Worm (Caenorhabditis elegans): ENCODE data around the gene C05C8.8.
A peak's percentile ranks its signal among the peaks of the same experiment; 100 is the strongest.
"Not testable (repeated sequence)": the region's sequence is repeated elsewhere in the genome, so short reads cannot be mapped to it uniquely, and the experiment has no call there.

The C05C8.8 gene

DNA sequence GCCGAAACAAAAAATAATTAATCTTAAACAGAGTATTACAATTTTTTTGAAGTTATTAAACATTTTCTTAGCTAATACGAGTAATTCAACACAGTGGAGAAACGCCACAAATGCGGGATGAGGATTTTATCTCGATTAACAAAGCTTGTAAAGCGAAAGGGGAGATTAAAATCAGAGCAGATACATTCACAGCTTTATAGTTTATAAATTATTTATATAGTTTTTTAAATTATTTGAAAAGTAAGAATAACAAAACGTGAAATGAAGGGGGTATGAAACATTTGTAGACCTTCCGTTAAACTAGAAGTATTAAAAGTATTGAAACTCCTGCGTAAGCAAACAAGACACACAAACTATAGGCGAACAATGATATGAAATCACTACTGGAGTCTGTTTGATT lies at the start of gene C05C8.8:
C05C8.8 (minus strand) TSS at position 101 of the 400 bp plus-strand sequence.
- TF ChIP-seq zag-1 (tag; optimal IDR thresholded peaks at IDR 0.05) (no peak), crh-2 (tag; optimal IDR thresholded peaks at IDR 0.05) (no peak), snpc-4 (tag; optimal IDR thresholded peaks at IDR 0.05) (no peak), mbf-1 (tag; optimal IDR thresholded peaks at IDR 0.05) (no peak), egl-27 (tag; optimal IDR thresholded peaks at IDR 0.05) (no peak), unc-39 (tag; optimal IDR thresholded peaks at IDR 0.05) (no peak), ZK546.5 (tag; optimal IDR thresholded peaks at IDR 0.05) (no peak), sem-4 (tag; optimal IDR thresholded peaks at IDR 0.05) (no peak)

DNA sequence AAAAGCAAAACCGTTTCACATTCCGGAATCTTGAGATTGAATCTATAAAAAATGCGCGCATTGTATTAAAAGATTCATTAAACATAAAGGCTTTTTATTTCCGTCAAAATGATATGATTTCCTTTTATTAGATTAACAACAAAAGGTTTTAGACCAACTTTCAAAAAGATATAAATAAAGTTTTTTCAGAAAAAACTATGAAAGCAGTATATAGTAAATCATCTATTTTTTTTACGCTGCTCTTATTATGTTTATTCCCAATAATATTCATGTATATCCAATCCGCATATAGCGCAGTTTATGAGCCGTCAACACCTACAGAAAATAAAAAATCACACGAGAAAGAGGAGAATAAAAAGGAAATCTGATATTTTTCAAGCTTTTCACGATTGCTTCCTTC lies 49.5 kb upstream of the C05C8.8 start, which contains the start of gene F07G11.2:
F07G11.2 (plus strand) TSS at position 301 of the 400 bp plus-strand sequence.
- not testable (repeated sequence) for TF ChIP-seq ZK546.5, nhr-10, elt-1 (tag; optimal IDR thresholded peaks at IDR 0.05)

DNA sequence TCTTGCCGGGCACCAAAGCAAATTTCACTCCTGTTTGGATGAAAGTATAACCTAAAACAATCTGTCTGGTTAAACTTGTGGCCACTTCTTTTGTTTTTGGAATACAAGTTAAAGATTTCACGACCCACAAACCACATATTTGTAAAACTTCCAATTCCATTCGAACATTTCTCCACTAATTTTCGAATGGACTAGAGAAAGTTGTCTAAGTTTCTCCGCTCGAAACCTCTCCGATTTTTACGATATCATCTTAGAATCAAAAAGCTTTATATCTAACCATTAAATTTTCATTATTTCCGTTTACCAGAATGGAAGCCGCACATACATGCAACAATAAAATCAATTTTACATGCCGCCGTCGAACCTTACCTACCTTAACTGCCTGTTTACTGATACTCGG lies 43.5 kb upstream of the C05C8.8 start, which contains the start of gene F07G11.3:
F07G11.3 (plus strand) TSS at position 301 of the 400 bp plus-strand sequence.
- TF ChIP-seq gmeb-1 (tag; optimal IDR thresholded peaks at IDR 0.05) = no peak

- TF ChIP-seq nhr-12 (tag; optimal IDR thresholded peaks at IDR 0.05) = no peak
- no peak for TF ChIP-seq elt-1 (tag; optimal IDR thresholded peaks at IDR 0.05)
- no peak for TF ChIP-seq crh-2 (tag; optimal IDR thresholded peaks at IDR 0.05)
- TF ChIP-seq nhr-10 (tag; optimal IDR thresholded peaks at IDR 0.05) = no peak
- TF ChIP-seq zag-1 (tag; optimal IDR thresholded peaks at IDR 0.05) = no peak
These were observed 42.3 kb upstream of the C05C8.8 start, which contains the start of gene srj-32 for ce11 chrV:7297263-7297662. Gene srj-32, minus strand, starts transcription at chrV:7297363.

DNA sequence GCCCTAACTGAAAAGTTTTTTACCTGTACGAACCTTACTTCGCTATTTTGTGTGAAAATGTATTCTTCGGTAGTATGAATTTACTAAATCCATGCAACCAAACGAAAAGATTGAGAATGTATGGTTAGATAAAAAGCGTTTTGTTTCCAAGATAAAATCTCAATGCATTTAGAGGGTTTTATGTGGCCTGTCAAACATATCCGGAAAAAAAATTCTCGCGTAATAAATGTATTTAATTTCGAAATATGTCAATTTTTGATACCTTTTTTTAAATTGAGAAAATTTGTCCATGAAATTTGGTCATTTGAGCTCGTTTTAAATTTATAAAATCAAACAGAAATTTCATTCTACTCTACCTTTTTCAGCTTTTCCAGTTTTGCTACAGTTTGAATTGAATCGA lies 40.3 kb upstream of the C05C8.8 start, which contains the start of gene F07G11.4:
F07G11.4 (minus strand) TSS at position 101 of the 400 bp plus-strand sequence.
- TF ChIP-seq nhr-6 (tag; optimal IDR thresholded peaks at IDR 0.05) (no peak), unc-55 (GFP tag; optimal IDR thresholded peaks at IDR 0.05) (no peak), egl-27 (tag; optimal IDR thresholded peaks at IDR 0.05) (no peak)

DNA sequence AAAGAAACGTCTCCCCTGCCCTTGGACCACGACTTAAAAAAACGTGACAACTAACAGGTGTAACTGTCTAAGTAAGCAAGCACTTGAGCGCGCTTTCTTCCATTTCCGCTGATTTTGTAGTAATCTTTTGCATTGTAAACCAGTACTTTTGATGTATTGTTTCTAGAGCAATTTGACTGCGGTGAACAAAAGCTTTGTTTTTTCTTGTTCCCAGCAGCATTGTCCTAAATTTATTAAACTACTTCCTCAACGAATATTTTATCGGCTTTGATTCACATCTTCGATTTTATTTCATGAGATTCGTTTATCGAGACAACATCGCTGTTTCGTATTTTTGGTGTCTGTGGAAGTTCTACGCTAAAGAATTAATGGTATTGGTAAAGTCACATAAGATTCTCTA lies 33.7 kb upstream of the C05C8.8 start, which contains the start of gene C13A2.1:
C13A2.1 (plus strand) TSS at position 301 of the 400 bp plus-strand sequence.
- TF ChIP-seq mdl-1 (tag; optimal IDR thresholded peaks at IDR 0.05) (no peak), unc-55 (GFP tag; optimal IDR thresholded peaks at IDR 0.05) (no peak), ztf-1 (GFP tag; conservative IDR thresholded peaks at IDR 0.05) (no peak), unc-62 (GFP tag; optimal IDR thresholded peaks at IDR 0.05) (no peak), nhr-21 (tag; optimal IDR thresholded peaks at IDR 0.05) (no peak), sma-3 (GFP tag; optimal IDR thresholded peaks at IDR 0.05) (no peak), C34F6.9 (tag; optimal IDR thresholded peaks at IDR 0.05) (no peak), elt-1 (tag; optimal IDR thresholded peaks at IDR 0.05) (peak; percentile 6)

- TF ChIP-seq nhr-12 (tag; optimal IDR thresholded peaks at IDR 0.05) (no peak), nhr-237 (tag; optimal IDR thresholded peaks at IDR 0.05) (no peak), R02D3.7 (tag; optimal IDR thresholded peaks at IDR 0.05) (no peak), gmeb-1 (tag; optimal IDR thresholded peaks at IDR 0.05) (no peak), ZK546.5 (tag; optimal IDR thresholded peaks at IDR 0.05) (no peak), sma-9 (GFP tag; optimal IDR thresholded peaks at IDR 0.05) (no peak), sma-9 (tag; optimal IDR thresholded peaks at IDR 0.05) (no peak), lin-39 (tag; optimal IDR thresholded peaks at IDR 0.05) (no peak), unc-62 (GFP tag; optimal IDR thresholded peaks at IDR 0.05) (no peak), mdl-1 (tag; optimal IDR thresholded peaks at IDR 0.05) (no peak), lsy-2 (tag; optimal IDR thresholded peaks at IDR 0.05) (no peak), nhr-77 (tag; optimal IDR thresholded peaks at IDR 0.05) (no peak), unc-55 (GFP tag; optimal IDR thresholded peaks at IDR 0.05) (no peak), aly-2 (tag; optimal IDR thresholded peaks at IDR 0.05) (no peak), peb-1 (tag; optimal IDR thresholded peaks at IDR 0.05) (no peak), mab-5 (tag; optimal IDR thresholded peaks at IDR 0.05) (no peak), sma-3 (GFP tag; optimal IDR thresholded peaks at IDR 0.05) (no peak), nhr-21 (tag; optimal IDR thresholded peaks at IDR 0.05) (no peak), nhr-10 (tag; optimal IDR thresholded peaks at IDR 0.05) (no peak)
These were observed 27.0 kb upstream of the C05C8.8 start, which contains the start of gene C13A2.3 for ce11 chrV:7282037-7282436. Gene C13A2.3, plus strand, starts transcription at chrV:7282337.

All from whole organism, L2 larva.